Fruit fly (Drosophila melanogaster): ENCODE measurements around the gene PGAP5.

The PGAP5 gene

DNA sequence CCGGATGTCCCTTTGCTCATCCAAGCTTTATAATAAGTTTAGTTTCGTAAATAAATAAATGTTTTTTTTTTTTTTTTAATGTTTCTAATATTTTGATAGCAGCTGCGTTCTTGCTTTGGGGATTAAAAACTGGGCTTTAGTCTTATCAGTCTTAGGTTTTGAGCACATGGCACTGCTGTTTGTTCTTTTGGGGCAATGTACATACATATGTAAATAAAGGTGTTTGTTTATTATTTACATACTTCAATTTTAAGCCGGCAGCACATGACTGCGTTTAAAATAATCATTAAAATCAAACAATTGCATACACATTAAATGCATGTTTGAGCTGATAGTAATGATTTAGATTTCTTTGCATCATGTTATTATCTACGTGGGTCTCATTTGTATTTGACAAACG is 34.5 kb upstream of the PGAP5 start (continued):
- TF ChIP-seq mirr (GFP tag; optimal IDR thresholded peaks at IDR 0.05), result peak; percentile 39
- TF ChIP-seq CG6765 (GFP tag; optimal IDR thresholded peaks at IDR 0.05), result no peak
- peak; percentile 74 for TF ChIP-seq CG11723 (GFP tag; optimal IDR thresholded peaks at IDR 0.05)
- TF ChIP-seq Bgb (GFP tag; IDR thresholded peaks at IDR 0.05; ENCODE audit: partially characterized antibody), result no peak
- peak; percentile 76 for TF ChIP-seq kni (GFP tag; optimal IDR thresholded peaks at IDR 0.05)
- peak; percentile 66 for TF ChIP-seq tup (GFP tag; optimal IDR thresholded peaks at IDR 0.05)
- TF ChIP-seq ato (GFP tag; IDR thresholded peaks at IDR 0.05; ENCODE audit: partially characterized antibody), result no peak
- peak; percentile 84 for TF ChIP-seq CrebB (tag; optimal IDR thresholded peaks at IDR 0.05)
- no peak for TF ChIP-seq CG6791 (GFP tag; IDR thresholded peaks at IDR 0.05; ENCODE audit: partially characterized antibody)
- peak; percentile 59 for TF ChIP-seq CHES-1-like (GFP tag; optimal IDR thresholded peaks at IDR 0.05)
- peak; percentile 68 for TF ChIP-seq pfk (GFP tag; optimal IDR thresholded peaks at IDR 0.05)
- TF ChIP-seq CG12299 (tag; optimal IDR thresholded peaks at IDR 0.05), result peak; percentile 76
- TF ChIP-seq gsb-n (tag; optimal IDR thresholded peaks at IDR 0.05), result peak; percentile 88
- TF ChIP-seq Sox100B (GFP tag; optimal IDR thresholded peaks at IDR 0.05), result peak; percentile 87
- peak; percentile 55 for TF ChIP-seq HLHmδ (GFP tag; optimal IDR thresholded peaks at IDR 0.05)
- TF ChIP-seq CG14710 (tag; optimal IDR thresholded peaks at IDR 0.05), result peak; percentile 88
- TF ChIP-seq Dp (GFP tag; optimal IDR thresholded peaks at IDR 0.05), result no peak
- no peak for TF ChIP-seq CG7372 (GFP tag; IDR thresholded peaks at IDR 0.05)
- peak; percentile 65 for TF ChIP-seq CG7839 (tag; optimal IDR thresholded peaks at IDR 0.05)
- TF ChIP-seq CG18599 (GFP tag; optimal IDR thresholded peaks at IDR 0.05), result peak; percentile 68
- peak; percentile 54 for TF ChIP-seq stwl (tag; optimal IDR thresholded peaks at IDR 0.05)
- no peak for TF ChIP-seq Adf1 (GFP tag; IDR thresholded peaks at IDR 0.05)
- peak; percentile 81 for TF ChIP-seq twi (tag; optimal IDR thresholded peaks at IDR 0.05)
- TF ChIP-seq nmo (GFP tag; optimal IDR thresholded peaks at IDR 0.05), result peak; percentile 35
- peak; percentile 39 for TF ChIP-seq CG4617 (GFP tag; optimal IDR thresholded peaks at IDR 0.05; ENCODE audit: borderline replicate concordance)
- peak; percentile 51 for TF ChIP-seq chn (GFP tag; optimal IDR thresholded peaks at IDR 0.05)
- TF ChIP-seq NfI (GFP tag; optimal IDR thresholded peaks at IDR 0.05), result peak; percentile 32
- no peak for TF ChIP-seq Atf6 (GFP tag; IDR thresholded peaks at IDR 0.05)
- peak; percentile 54 for TF ChIP-seq CG10267 (tag; optimal IDR thresholded peaks at IDR 0.05)
- peak; percentile 92 for TF ChIP-seq CG17568 (GFP tag; optimal IDR thresholded peaks at IDR 0.05)
- peak; percentile 87 for TF ChIP-seq CG17912 (GFP tag; optimal IDR thresholded peaks at IDR 0.05)
- peak; percentile 4 for TF ChIP-seq Dad (GFP tag; optimal IDR thresholded peaks at IDR 0.05)
- TF ChIP-seq CG18011 (GFP tag; optimal IDR thresholded peaks at IDR 0.05), result no peak
- TF ChIP-seq CG1603 (tag; optimal IDR thresholded peaks at IDR 0.05), result peak; percentile 87
- no peak for TF ChIP-seq Hr39 (optimal IDR thresholded peaks at IDR 0.05)
- peak; percentile 53 for TF ChIP-seq slp2 (GFP tag; optimal IDR thresholded peaks at IDR 0.05)
- TF ChIP-seq E2f2 (GFP tag; IDR thresholded peaks at IDR 0.05), result peak; percentile 53; the same call in 1 of the 2 replicates
- TF ChIP-seq Nf-YB (GFP tag; optimal IDR thresholded peaks at IDR 0.05), result peak; percentile 63
- TF ChIP-seq CG12155 (GFP tag; optimal IDR thresholded peaks at IDR 0.05), result no peak
- TF ChIP-seq CG5953 (GFP tag; IDR thresholded peaks at IDR 0.05), result peak; percentile 71; the same call in 1 of the 2 replicates
- no peak for TF ChIP-seq fu2 (GFP tag; optimal IDR thresholded peaks at IDR 0.05)
- TF ChIP-seq ssp (GFP tag; IDR thresholded peaks at IDR 0.05), result no peak
- peak; percentile 62 for TF ChIP-seq CG6689 (GFP tag; IDR thresholded peaks at IDR 0.05)
- TF ChIP-seq slbo (GFP tag; IDR thresholded peaks at IDR 0.05), result no peak
- TF ChIP-seq CG17361 (GFP tag; IDR thresholded peaks at IDR 0.05), result peak; percentile 69; the same call in 2 of the 3 replicates
- no peak for TF ChIP-seq Ravus (GFP tag; IDR thresholded peaks at IDR 0.05)
- TF ChIP-seq CG2129 (GFP tag; IDR thresholded peaks at IDR 0.05; ENCODE audit: partially characterized antibody), result no peak
- no peak for TF ChIP-seq Doc3 (GFP tag; IDR thresholded peaks at IDR 0.05; ENCODE audit: partially characterized antibody)
- TF ChIP-seq seq (GFP tag; IDR thresholded peaks at IDR 0.05), result peak; percentile 41; the same call in 1 of the 2 replicates
- peak; percentile 51 for TF ChIP-seq CG6683 (GFP tag; optimal IDR thresholded peaks at IDR 0.05)
